Worm (Caenorhabditis elegans) whole organism, L2 larva: ENCODE data around the gene sri-50.

ENCODE experiments used
- blmp-1 ChIP-seq: sonication (generic microtip); optimal IDR thresholded peaks from 2 replicates; lab custom pipeline; 2017; ENCODE audit warnings: missing genetic modification characterization, mild to moderate bottlenecking, missing compliant biosample characterization, antibody characterized with exemption, moderate library complexity; ENCODE audit not compliant: insufficient read depth
- ceh-16 ChIP-seq: fragments of 150-350 bp; optimal IDR thresholded peaks from 2 replicates; lab custom pipeline; 2014; ENCODE audit warnings: missing biosample characterization, missing genetic modification characterization
- egl-27 ChIP-seq: sonication (generic microtip); optimal IDR thresholded peaks from 3 replicates; lab custom pipeline; 2017; ENCODE audit warnings: missing biosample characterization, missing genetic modification reagents, missing genetic modification characterization
- gmeb-1 ChIP-seq: fragments of 150-350 bp; optimal IDR thresholded peaks from 2 replicates; lab custom pipeline; 2014; ENCODE audit warnings: missing biosample characterization, missing genetic modification characterization
- lin-39 ChIP-seq: fragments of 150-350 bp; optimal IDR thresholded peaks from 2 replicates; lab custom pipeline; 2014; ENCODE audit warnings: missing biosample characterization, missing genetic modification reagents, missing genetic modification characterization
- mdl-1 ChIP-seq, 2 experiments: fragments of 150-350 bp in 1 of 2; sonication (generic microtip) in 1 of 2; optimal IDR thresholded peaks; 2 replicates each; lab custom pipeline; 2017; ENCODE audit warnings: missing biosample characterization in 2 of 2, missing genetic modification characterization in 2 of 2
- nhr-11 ChIP-seq: fragments of 150-350 bp; optimal IDR thresholded peaks from 2 replicates; lab custom pipeline; 2014; ENCODE audit warnings: missing biosample characterization, missing genetic modification characterization
- nhr-77 ChIP-seq: fragments of 150-350 bp; optimal IDR thresholded peaks from 2 replicates; lab custom pipeline; 2014; ENCODE audit warnings: missing biosample characterization, missing genetic modification characterization
- unc-39 ChIP-seq: fragments of 150-350 bp; optimal IDR thresholded peaks from 2 replicates; lab custom pipeline; 2014; ENCODE audit warnings: missing biosample characterization, missing genetic modification characterization
- unc-62 ChIP-seq: fragments of 150-350 bp; optimal IDR thresholded peaks from 2 replicates; lab custom pipeline; 2014; ENCODE audit warnings: missing biosample characterization, missing genetic modification reagents, missing genetic modification characterization
- ztf-4 ChIP-seq: fragments of 150-350 bp; optimal IDR thresholded peaks from 2 replicates; lab custom pipeline; 2014; ENCODE audit warnings: missing biosample characterization, missing genetic modification characterization

ce11 chrII:3206423-3206989 lies 3.0 kb downstream of the sri-50 start, which contains the start of the genes ZC239.20 and ZC239.21:
- TF ChIP-seq ztf-4 (tag; lab: Kevin White, UChicago) (no peak), nhr-11 (tag; lab: Kevin White, UChicago) (no peak), nhr-77 (tag; lab: Kevin White, UChicago) (no peak), unc-39 (tag; lab: Kevin White, UChicago) (no peak), gmeb-1 (tag; lab: Kevin White, UChicago) (no peak), ceh-16 (tag; lab: Kevin White, UChicago) (no peak), unc-62 (GFP tag; lab: Kevin White, UChicago) (no peak), blmp-1 (no peak), lin-39 (no peak), mdl-1 (tag; optimal IDR thresholded peaks at IDR 0.05; lab: Kevin White, UChicago) (no peak), egl-27 (tag; lab: Kevin White, UChicago) (no peak)
